Worm (Caenorhabditis elegans) whole organism, L4/young adult: Measurements from ENCODE around the gene Y38H6C.24.
A peak's percentile ranks its signal among the peaks of the same experiment; 100 is the strongest.

Experiments used
- W03F9.2 ChIP-seq: fragments of 150-350 bp; optimal IDR thresholded peaks from 2 replicates; lab custom pipeline; 2014; ENCODE audit warnings: missing biosample characterization, missing genetic modification characterization
- dao-5 ChIP-seq: sonication (generic microtip); optimal IDR thresholded peaks from 2 replicates; lab custom pipeline; 2016; ENCODE audit warnings: missing genotype, missing genetic modification characterization, moderate library complexity, missing compliant biosample characterization
- him-1 ChIP-seq: sonication (generic microtip); optimal IDR thresholded peaks from 2 replicates; lab custom pipeline; 2016; ENCODE audit warnings: missing genotype, missing genetic modification reagents, missing genetic modification characterization, missing compliant biosample characterization

Y38H6C.24 gene

DNA sequence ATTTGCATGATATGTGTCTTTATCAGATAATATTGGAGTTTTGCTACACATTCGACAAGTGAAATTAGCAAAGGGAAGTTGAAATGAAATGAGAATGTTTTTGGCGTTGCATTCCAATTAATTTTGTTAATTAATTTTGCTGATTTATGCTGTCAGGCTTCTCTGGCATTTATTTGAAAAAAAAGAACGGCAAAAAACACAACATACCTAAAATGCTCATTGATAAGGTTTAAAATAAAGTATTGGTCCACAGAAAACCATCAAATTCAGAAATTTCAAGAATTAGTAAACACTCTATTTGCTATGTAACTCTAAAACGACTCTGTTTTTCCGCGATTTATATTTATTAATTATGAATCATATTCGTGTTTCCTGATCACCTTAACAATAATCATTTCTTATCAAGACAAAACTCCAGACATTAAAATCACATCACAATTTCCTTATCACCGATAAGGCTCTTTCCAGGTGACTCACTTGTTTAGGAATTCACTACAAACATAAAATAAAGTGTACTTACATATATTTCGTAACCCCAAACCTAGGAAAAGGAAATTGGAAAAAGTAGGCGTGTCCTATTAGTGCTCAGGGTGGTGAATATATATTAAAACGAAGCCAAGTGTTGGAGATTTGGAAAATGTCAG lies at the start of gene Y38H6C.24, which contains the start of gene srh-166:
TSS of gene Y38H6C.24 (plus strand) at position 620 of the 644 bp plus-strand sequence.
TSS of gene srh-166 (minus strand) at position 51 of the 644 bp plus-strand sequence.
- TF ChIP-seq W03F9.2: no peak

ce11 chrV:20476514-20476913 lies 49.7 kb upstream of the Y38H6C.24 start:
- TF ChIP-seq him-1 (no peak), dao-5 (tag; lab: Kevin White, UChicago) (no peak), W03F9.2 (no peak)

DNA sequence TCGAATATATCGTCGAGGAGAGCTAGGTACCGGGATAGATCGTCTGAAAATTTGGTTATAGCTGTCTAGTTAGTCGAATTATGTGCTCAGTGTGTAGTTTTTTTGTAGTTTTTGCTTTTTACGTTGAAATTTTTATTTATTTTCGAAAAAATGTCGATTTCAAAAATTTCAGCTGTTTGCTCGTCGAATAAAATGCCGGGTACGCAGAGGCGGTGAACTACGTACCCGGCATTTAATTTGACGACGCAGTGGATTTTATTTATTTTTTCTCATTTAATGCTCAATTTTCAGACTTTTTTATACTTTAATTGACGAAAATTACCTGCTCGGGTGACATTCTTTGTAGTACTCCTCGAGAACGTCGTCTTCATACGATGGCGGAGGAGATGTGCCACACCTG lies 49.3 kb upstream of the Y38H6C.24 start:
- no peak for TF ChIP-seq W03F9.2
- no peak for TF ChIP-seq dao-5 (tag; lab: Kevin White, UChicago)
- TF ChIP-seq him-1: no peak

- TF ChIP-seq W03F9.2: peak; percentile 33
- no peak for TF ChIP-seq dao-5 (tag; lab: Kevin White, UChicago)
- no peak for TF ChIP-seq him-1
Measured at ce11 chrV:20479013-20479739, 47.1 kb upstream of the Y38H6C.24 start, which contains the start of the genes calf-1 and rpl-2. Gene calf-1, minus strand, starts transcription at chrV:20479089. Gene rpl-2, plus strand, starts transcription at chrV:20479689.

DNA sequence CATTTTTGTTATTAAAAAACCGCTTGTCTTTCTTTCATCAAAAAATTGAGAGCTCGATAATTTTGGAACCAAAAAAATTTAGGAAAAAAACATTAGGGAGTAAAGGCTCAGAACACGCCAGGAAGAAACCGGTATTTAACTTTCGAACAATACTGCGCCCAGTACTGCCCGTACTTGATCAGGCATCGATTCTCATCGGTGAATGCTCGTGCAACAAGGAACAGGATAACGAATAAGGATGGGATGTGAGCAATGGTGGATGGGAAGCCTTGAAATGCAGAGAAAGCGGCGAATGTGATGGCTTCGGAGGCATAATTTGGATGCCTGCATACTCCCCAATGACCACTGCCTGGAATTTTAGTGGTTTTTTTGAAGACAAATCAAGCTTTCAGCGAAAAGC lies 45.4 kb upstream of the Y38H6C.24 start:
- TF ChIP-seq him-1: no peak
- TF ChIP-seq dao-5 (tag; lab: Kevin White, UChicago): no peak
- TF ChIP-seq W03F9.2: no peak

DNA sequence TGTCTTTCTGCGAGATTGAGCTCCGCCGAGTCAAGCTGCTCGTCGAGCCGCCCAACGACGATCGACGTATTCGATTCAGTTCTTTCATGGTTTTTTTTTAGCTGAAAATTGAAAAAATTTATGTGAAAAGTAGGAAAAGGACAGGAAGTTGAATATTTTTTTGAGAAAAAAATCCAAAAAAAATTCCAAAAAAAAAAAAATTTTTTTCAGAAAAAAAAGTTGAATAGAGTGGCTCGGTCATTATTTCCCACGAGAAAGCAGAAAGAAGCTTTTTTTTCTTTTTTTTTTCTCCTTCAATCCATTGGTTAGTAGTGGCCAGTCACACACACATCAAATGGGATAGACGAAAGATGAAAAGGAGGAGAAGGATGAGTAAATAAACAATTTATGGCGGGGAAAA lies 41.0 kb upstream of the Y38H6C.24 start, which contains the start of gene dhcr-7:
TSS of gene dhcr-7 (minus strand) at position 101 of the 400 bp plus-strand sequence.
- TF ChIP-seq dao-5 (tag; lab: Kevin White, UChicago): no peak
- no peak for TF ChIP-seq him-1
- TF ChIP-seq W03F9.2: no peak

- TF ChIP-seq him-1 (no peak), dao-5 (tag; lab: Kevin White, UChicago) (no peak), W03F9.2 (no peak)
Measured at ce11 chrV:20486549-20486948, 39.7 kb upstream of the Y38H6C.24 start.

ce11 chrV:20489102-20489501 lies 37.1 kb upstream of the Y38H6C.24 start, which contains the start of gene srbc-78:
Gene srbc-78, minus strand, starts transcription at chrV:20489202.
- TF ChIP-seq him-1 (no peak), dao-5 (tag; lab: Kevin White, UChicago) (no peak), W03F9.2 (no peak)

DNA sequence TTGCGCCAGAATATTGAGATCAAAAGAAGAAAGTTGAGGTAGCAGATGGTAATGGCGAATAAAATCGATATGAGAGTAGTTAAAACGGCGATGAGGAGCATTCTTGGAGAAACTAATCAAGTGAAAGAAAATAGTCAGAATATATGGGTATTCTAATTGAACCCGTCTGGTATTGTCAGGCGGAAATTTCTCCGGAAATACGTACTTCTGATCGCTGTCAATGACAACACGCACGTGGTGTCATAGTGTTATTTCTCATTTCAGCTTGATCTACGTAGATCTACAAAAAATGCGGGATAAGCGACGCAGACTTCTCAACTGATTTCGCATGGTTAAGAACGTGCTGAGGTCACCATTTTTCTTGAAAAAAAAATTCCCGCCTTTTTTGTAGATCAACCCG lies 33.9 kb upstream of the Y38H6C.24 start, which contains the start of gene srbc-79:
TSS of gene srbc-79 (minus strand) at position 101 of the 400 bp plus-strand sequence.
- TF ChIP-seq W03F9.2 (no peak), dao-5 (tag; lab: Kevin White, UChicago) (no peak), him-1 (no peak)

- TF ChIP-seq W03F9.2 (no peak), him-1 (no peak), dao-5 (tag; lab: Kevin White, UChicago) (no peak)
Measured at ce11 chrV:20493271-20494231, 32.7 kb upstream of the Y38H6C.24 start, which contains the start of gene B0250.5. Gene B0250.5, plus strand, starts transcription at chrV:20493924.

ce11 chrV:20497537-20497936 lies 28.7 kb upstream of the Y38H6C.24 start:
- TF ChIP-seq dao-5 (tag; lab: Kevin White, UChicago): no peak
- TF ChIP-seq W03F9.2: no peak
- TF ChIP-seq him-1: no peak

DNA sequence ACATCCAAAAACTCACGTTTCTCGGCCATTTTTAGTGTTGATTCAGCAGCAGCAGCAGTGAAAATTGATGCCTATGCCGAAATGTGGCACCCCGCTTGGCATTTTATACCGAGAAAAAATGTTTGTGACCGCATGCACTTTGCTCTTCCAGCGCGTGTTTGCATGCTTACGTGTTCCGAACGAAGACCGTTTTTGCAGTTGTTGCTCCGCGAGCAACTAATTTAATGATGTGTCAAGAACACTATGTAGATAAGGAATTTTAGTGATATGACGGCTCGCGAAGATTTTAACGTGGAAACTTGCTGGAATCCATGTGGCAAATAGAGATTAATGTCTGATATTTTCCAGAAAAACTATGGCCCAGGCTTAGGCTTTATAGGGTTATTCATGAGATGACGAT lies 27.3 kb upstream of the Y38H6C.24 start, which contains the start of gene dct-16:
TSS of gene dct-16 (minus strand) at position 78 of the 400 bp plus-strand sequence.
- TF ChIP-seq W03F9.2 (no peak), him-1 (no peak), dao-5 (tag; lab: Kevin White, UChicago) (no peak)

ce11 chrV:20499642-20500041 lies 26.6 kb upstream of the Y38H6C.24 start:
- TF ChIP-seq dao-5 (tag; lab: Kevin White, UChicago) (no peak), him-1 (no peak), W03F9.2 (no peak)

ce11 chrV:20500405-20500804 lies 25.8 kb upstream of the Y38H6C.24 start, which contains the start of gene dct-14:
Gene dct-14, minus strand, starts transcription at chrV:20500505.
- TF ChIP-seq him-1 (no peak), W03F9.2 (no peak), dao-5 (tag; lab: Kevin White, UChicago) (no peak)
